Fruit fly (Drosophila melanogaster) whole organism, embryonic: ENCODE measurements around the gene Fbw5.

Experiments
- Asciz ChIP-seq: fragments of 200-800 bp; sonication (Bioruptor generic); optimal IDR thresholded peaks from 2 replicates; lab custom pipeline; 2017; ENCODE audit warnings: missing biosample characterization, mild to moderate bottlenecking, missing genetic modification characterization, missing genetic modification reagents
- Atf-2 ChIP-seq: fragments of 200-800 bp; sonication (Bioruptor generic); optimal IDR thresholded peaks from 2 replicates; lab custom pipeline; 2016; ENCODE audit warnings: missing biosample characterization, missing genetic modification characterization
- Atf6 ChIP-seq: fragments of 200-800 bp; sonication (Bioruptor generic); IDR thresholded peaks from 2 replicates; pipeline ENCODE4 v1.3.6; 2022; ENCODE audit warnings: missing biosample characterization, missing genetic modification characterization
- Bgb ChIP-seq: fragments of 200-800 bp; sonication (Bioruptor generic); IDR thresholded peaks from 2 replicates; pipeline ENCODE4 v1.3.6; 2022; ENCODE audit warnings: missing biosample characterization, missing genetic modification characterization; ENCODE audit not compliant: partially characterized antibody
- CG10147 ChIP-seq: fragments of 200-800 bp; sonication (Bioruptor generic); optimal IDR thresholded peaks from 2 replicates; lab custom pipeline; 2019; ENCODE audit warnings: missing biosample characterization, mild to moderate bottlenecking, missing genetic modification characterization, moderate library complexity
- CG10654 ChIP-seq: fragments of 200-800 bp; sonication (Bioruptor generic); optimal IDR thresholded peaks from 2 replicates; lab custom pipeline; 2016; ENCODE audit warnings: missing biosample characterization, missing genetic modification characterization
- CG12219 ChIP-seq: fragments of 200-800 bp; sonication (Bioruptor generic); optimal IDR thresholded peaks from 3 replicates; lab custom pipeline; 2018; ENCODE audit warnings: missing biosample characterization, mild to moderate bottlenecking, missing genetic modification characterization
- CG1233 ChIP-seq: fragments of 200-800 bp; sonication (Bioruptor generic); optimal IDR thresholded peaks from 4 replicates; lab custom pipeline; 2018; ENCODE audit warnings: missing biosample characterization, mild to moderate bottlenecking, missing genetic modification characterization
- CG12942 ChIP-seq: fragments of 200-800 bp; sonication (Bioruptor generic); optimal IDR thresholded peaks from 3 replicates; lab custom pipeline; 2016; ENCODE audit warnings: missing biosample characterization, missing genetic modification characterization
- CG15696 ChIP-seq: fragments of 200-800 bp; sonication (Bioruptor generic); optimal IDR thresholded peaks from 2 replicates; lab custom pipeline; 2019; ENCODE audit warnings: missing biosample characterization, mild to moderate bottlenecking, missing genetic modification characterization, moderate library complexity
- CG17361 ChIP-seq: fragments of 200-800 bp; sonication (Bioruptor generic); IDR thresholded peaks from 3 replicates; pipeline ENCODE4 v1.3.6; 2022; ENCODE audit warnings: missing biosample characterization, missing genetic modification characterization
- CG18476 ChIP-seq: fragments of 200-800 bp; sonication (Bioruptor generic); optimal IDR thresholded peaks from 2 replicates; lab custom pipeline; 2016; ENCODE audit warnings: missing biosample characterization, mild to moderate bottlenecking, missing genetic modification characterization
- CG18599 ChIP-seq: fragments of 200-800 bp; sonication (Bioruptor generic); optimal IDR thresholded peaks from 3 replicates; lab custom pipeline; 2017; ENCODE audit warnings: missing biosample characterization, missing genetic modification characterization, mild to moderate bottlenecking, moderate library complexity, missing genetic modification reagents
- CG18619 ChIP-seq: fragments of 200-800 bp; sonication (Bioruptor generic); optimal IDR thresholded peaks from 3 replicates; lab custom pipeline; 2017; ENCODE audit warnings: missing biosample characterization, mild to moderate bottlenecking, missing genetic modification characterization
- CG2678 ChIP-seq: fragments of 200-800 bp; sonication (Bioruptor generic); optimal IDR thresholded peaks from 3 replicates; lab custom pipeline; 2019; ENCODE audit warnings: missing biosample characterization, mild to moderate bottlenecking, missing genetic modification characterization, moderate library complexity
- CG32767 ChIP-seq: fragments of 200-800 bp; sonication (Bioruptor generic); IDR thresholded peaks from 2 replicates; pipeline ENCODE4 v1.3.6; 2022; ENCODE audit warnings: missing biosample characterization, missing genetic modification characterization
- CG33213 ChIP-seq: fragments of 200-800 bp; sonication (Bioruptor generic); optimal IDR thresholded peaks from 3 replicates; lab custom pipeline; 2016; ENCODE audit warnings: missing biosample characterization, missing genetic modification characterization
- CG33557 ChIP-seq: fragments of 200-800 bp; sonication (Bioruptor generic); optimal IDR thresholded peaks from 2 replicates; lab custom pipeline; 2019; ENCODE audit warnings: missing biosample characterization, mild to moderate bottlenecking, missing genetic modification characterization, moderate library complexity
- CG3847 ChIP-seq: fragments of 200-800 bp; sonication (Bioruptor generic); IDR thresholded peaks from 2 replicates; pipeline ENCODE4 v1.3.6; 2022; ENCODE audit warnings: missing biosample characterization, missing genetic modification characterization
- CG3995 ChIP-seq: fragments of 200-800 bp; sonication (Bioruptor generic); optimal IDR thresholded peaks from 3 replicates; lab custom pipeline; 2016; ENCODE audit warnings: missing biosample characterization, missing genetic modification characterization
- CG43689 ChIP-seq: fragments of 200-800 bp; sonication (Bioruptor generic); IDR thresholded peaks from 2 replicates; pipeline ENCODE4 v1.3.6; 2022; ENCODE audit warnings: missing biosample characterization, missing genetic modification characterization
- CG8478 ChIP-seq: fragments of >200 bp; optimal IDR thresholded peaks from 2 replicates; lab custom pipeline; 2018
- CG9437 ChIP-seq: fragments of 200-800 bp; sonication (Bioruptor generic); optimal IDR thresholded peaks from 2 replicates; lab custom pipeline; 2018; ENCODE audit warnings: missing biosample characterization, mild to moderate bottlenecking, missing genetic modification characterization
- Camta ChIP-seq: fragments of 200-800 bp; sonication (Bioruptor generic); optimal IDR thresholded peaks from 2 replicates; lab custom pipeline; 2016; ENCODE audit warnings: missing biosample characterization, missing genetic modification characterization
- D ChIP-seq, 2 experiments: fragments of 200-800 bp in 1 of 2; fragments of >200 bp in 1 of 2; sonication (Bioruptor generic) in 1 of 2; optimal IDR thresholded peaks; 2 replicates in 1 of 2; 3 replicates in 1 of 2; lab custom pipeline; 2017; ENCODE audit warnings: mild to moderate bottlenecking in 1 of 2, missing biosample characterization in 1 of 2, missing genetic modification characterization in 1 of 2, missing genetic modification reagents in 1 of 2
- Doc2 ChIP-seq: fragments of 200-800 bp; sonication (Bioruptor generic); IDR thresholded peaks from 2 replicates; pipeline ENCODE4 v1.3.6; 2022; ENCODE audit warnings: missing biosample characterization, missing genetic modification characterization
- Dref ChIP-seq: fragments of 200-800 bp; sonication (Bioruptor generic); IDR thresholded peaks from 2 replicates; pipeline ENCODE4 v1.3.6; 2022; ENCODE audit warnings: missing biosample characterization, missing genetic modification characterization
- E2f2 ChIP-seq: fragments of 200-800 bp; sonication (Bioruptor generic); IDR thresholded peaks from 2 replicates; pipeline ENCODE4 v1.3.6; 2022; ENCODE audit warnings: missing biosample characterization, missing genetic modification characterization
- HHEX ChIP-seq: fragments of 200-800 bp; sonication (Bioruptor generic); optimal IDR thresholded peaks from 3 replicates; lab custom pipeline; 2017; ENCODE audit warnings: missing biosample characterization, mild to moderate bottlenecking, missing genetic modification characterization, missing genetic modification reagents
- MTF-1 ChIP-seq: fragments of 200-800 bp; sonication (Bioruptor generic); optimal IDR thresholded peaks from 2 replicates; lab custom pipeline; 2018; ENCODE audit warnings: missing biosample characterization, mild to moderate bottlenecking, missing genetic modification characterization, borderline replicate concordance
- Neu2 ChIP-seq: fragments of 200-800 bp; sonication (Bioruptor generic); optimal IDR thresholded peaks from 3 replicates; lab custom pipeline; 2016; ENCODE audit warnings: missing biosample characterization, missing genetic modification characterization, borderline replicate concordance
- Scr ChIP-seq: fragments of 200-800 bp; sonication (Bioruptor generic); IDR thresholded peaks from 2 replicates; pipeline ENCODE4 v1.3.6; 2022; ENCODE audit warnings: missing biosample characterization, missing genetic modification characterization; ENCODE audit not compliant: partially characterized antibody
- Xbp1 ChIP-seq: fragments of 200-800 bp; sonication (Bioruptor generic); optimal IDR thresholded peaks from 3 replicates; lab custom pipeline; 2016; ENCODE audit warnings: missing biosample characterization, mild to moderate bottlenecking, missing genetic modification characterization
- bab2 ChIP-seq: fragments of 200-800 bp; sonication (Bioruptor generic); optimal IDR thresholded peaks from 2 replicates; lab custom pipeline; 2016; ENCODE audit warnings: missing biosample characterization, missing genetic modification characterization
- danr ChIP-seq: fragments of 200-800 bp; sonication (Bioruptor generic); IDR thresholded peaks from 2 replicates; pipeline ENCODE4 v1.3.6; 2022; ENCODE audit warnings: missing biosample characterization, missing genetic modification characterization
- fd96Cb ChIP-seq: fragments of 200-800 bp; sonication (Bioruptor generic); optimal IDR thresholded peaks from 2 replicates; lab custom pipeline; 2018; ENCODE audit warnings: missing biosample characterization, mild to moderate bottlenecking, missing genetic modification characterization, moderate library complexity
- hkb ChIP-seq, 2 experiments: fragments of 200-800 bp in 1 of 2; fragments of >200 bp in 1 of 2; sonication (Bioruptor generic) in 1 of 2; IDR thresholded peaks in 1 of 2; optimal IDR thresholded peaks in 1 of 2; 2 replicates each; pipeline versions ENCODE4 v1.3.6 to Lab custom; 2017 to 2022; ENCODE audit warnings: missing biosample characterization in 1 of 2, missing genetic modification characterization in 1 of 2
- insv ChIP-seq, 2 experiments: fragments of 200-800 bp; sonication (Bioruptor generic); optimal IDR thresholded peaks; 3 replicates each; lab custom pipeline; 2016 to 2018; ENCODE audit warnings: missing biosample characterization in 2 of 2, missing genetic modification characterization in 2 of 2
- kah ChIP-seq: fragments of 200-800 bp; sonication (Bioruptor generic); optimal IDR thresholded peaks from 2 replicates; lab custom pipeline; 2018; ENCODE audit warnings: missing biosample characterization, mild to moderate bottlenecking, missing genetic modification characterization
- knrl ChIP-seq: fragments of 200-800 bp; sonication (Bioruptor generic); IDR thresholded peaks from 3 replicates; pipeline ENCODE4 v1.3.6; 2022; ENCODE audit warnings: missing biosample characterization, missing genetic modification characterization; ENCODE audit not compliant: partially characterized antibody
- lilli ChIP-seq: fragments of 200-800 bp; sonication (Bioruptor generic); optimal IDR thresholded peaks from 3 replicates; lab custom pipeline; 2016; ENCODE audit warnings: missing biosample characterization, missing genetic modification characterization
- mam ChIP-seq: fragments of 200-800 bp; sonication (Bioruptor generic); optimal IDR thresholded peaks from 3 replicates; lab custom pipeline; 2016; ENCODE audit warnings: missing biosample characterization, missing genetic modification characterization
- pzg ChIP-seq: fragments of 200-800 bp; sonication (Bioruptor generic); optimal IDR thresholded peaks from 3 replicates; lab custom pipeline; 2018; ENCODE audit warnings: missing biosample characterization, mild to moderate bottlenecking, missing genetic modification characterization, moderate library complexity
- ro ChIP-seq: fragments of 200-800 bp; sonication (Bioruptor generic); IDR thresholded peaks from 2 replicates; pipeline ENCODE4 v1.3.6; 2022; ENCODE audit warnings: missing biosample characterization, missing genetic modification characterization
- salm ChIP-seq: fragments of 200-800 bp; sonication (Bioruptor generic); optimal IDR thresholded peaks from 2 replicates; lab custom pipeline; 2018; ENCODE audit warnings: missing biosample characterization, mild to moderate bottlenecking, missing genetic modification characterization
- sens ChIP-seq: fragments of 200-800 bp; sonication (Bioruptor generic); peaks from one replicate; lab custom pipeline; 2016; ENCODE audit warnings: missing biosample characterization, missing genetic modification characterization
- trem ChIP-seq: fragments of 200-800 bp; optimal IDR thresholded peaks from 3 replicates; lab custom pipeline; 2019; ENCODE audit warnings: missing biosample characterization, mild to moderate bottlenecking, missing genetic modification characterization, moderate library complexity
- tx ChIP-seq: fragments of 200-800 bp; sonication (Bioruptor generic); optimal IDR thresholded peaks from 2 replicates; lab custom pipeline; 2016; ENCODE audit warnings: missing biosample characterization, missing genetic modification characterization
- zen ChIP-seq: fragments of 200-800 bp; sonication (Bioruptor generic); optimal IDR thresholded peaks from 3 replicates; lab custom pipeline; 2018; ENCODE audit warnings: missing biosample characterization, mild to moderate bottlenecking, missing genetic modification characterization, moderate library complexity

The Fbw5 gene

dm6 chr2L:6068544-6069251, 2.9 kb upstream of the Fbw5 start, which contains the start of the genes CG9150 and Pfdn1 (continued):
- no peak for TF ChIP-seq HHEX (GFP tag; lab: Kevin White, UChicago)
- TF ChIP-seq CG12942 (GFP tag; lab: Kevin White, UChicago) = no peak
- TF ChIP-seq Dref (GFP tag; lab: Robert Waterston, UW) = peak; percentile 95
- no peak for TF ChIP-seq lilli
- peak; percentile 69 for TF ChIP-seq pzg (GFP tag; lab: Kevin White, UChicago)
- peak; percentile 81 for TF ChIP-seq knrl (GFP tag; lab: Robert Waterston, UW)
- TF ChIP-seq CG33213 (GFP tag; lab: Kevin White, UChicago) = no peak
- no peak for TF ChIP-seq CG8478
- TF ChIP-seq CG18476 (GFP tag; lab: Kevin White, UChicago) = no peak
- no peak for TF ChIP-seq danr (GFP tag; lab: Robert Waterston, UW)
- no peak for TF ChIP-seq Atf6
- TF ChIP-seq mam (GFP tag; lab: Kevin White, UChicago) = no peak
- TF ChIP-seq CG18599 (GFP tag; lab: Kevin White, UChicago) = no peak
- no peak for TF ChIP-seq fd96Cb (tag; lab: Kevin White, UChicago)
- TF ChIP-seq CG3995 = peak; percentile 90
- TF ChIP-seq CG12219 (GFP tag; lab: Kevin White, UChicago) = no peak
- no peak for TF ChIP-seq CG2678 (tag; lab: Kevin White, UChicago)
- no peak for TF ChIP-seq zen (tag; lab: Kevin White, UChicago)
- TF ChIP-seq D (optimal IDR thresholded peaks at IDR 0.05; lab: Kevin White, UChicago) = no peak
- no peak for TF ChIP-seq D (GFP tag; optimal IDR thresholded peaks at IDR 0.05; lab: Kevin White, UChicago)
- TF ChIP-seq Xbp1 = no peak
- peak; percentile 26 for TF ChIP-seq trem
- TF ChIP-seq CG10654 (GFP tag; lab: Kevin White, UChicago) = no peak
- TF ChIP-seq CG32767 (GFP tag; lab: Robert Waterston, UW) = no peak
- TF ChIP-seq sens (GFP tag; lab: Kevin White, UChicago) = peak; percentile 71
- TF ChIP-seq Asciz (GFP tag; lab: Kevin White, UChicago) = no peak
- TF ChIP-seq CG18619 (GFP tag; lab: Kevin White, UChicago) = no peak
- peak; percentile 90 for TF ChIP-seq Scr (GFP tag; lab: Robert Waterston, UW)
- TF ChIP-seq CG15696 (tag; lab: Kevin White, UChicago) = no peak
- TF ChIP-seq hkb (optimal IDR thresholded peaks at IDR 0.05; lab: Kevin White, UChicago) = no peak
- TF ChIP-seq hkb (GFP tag; IDR thresholded peaks at IDR 0.05; lab: Robert Waterston, UW) = no peak
- TF ChIP-seq Doc2 (GFP tag; lab: Robert Waterston, UW) = no peak
- no peak for TF ChIP-seq CG3847
- TF ChIP-seq Neu2 (GFP tag; lab: Kevin White, UChicago) = no peak
- no peak for TF ChIP-seq CG33557 (GFP tag; lab: Kevin White, UChicago)
- TF ChIP-seq ro (GFP tag; lab: Robert Waterston, UW) = no peak
- no peak for TF ChIP-seq CG43689
- no peak for TF ChIP-seq CG9437
- TF ChIP-seq salm (tag; lab: Kevin White, UChicago) = no peak
- peak; percentile 95 for TF ChIP-seq E2f2 (GFP tag; lab: Robert Waterston, UW)
- no peak for TF ChIP-seq CG1233 (GFP tag; lab: Kevin White, UChicago)
- no peak for TF ChIP-seq bab2
- no peak for TF ChIP-seq MTF-1 (GFP tag; lab: Kevin White, UChicago)
- TF ChIP-seq tx (GFP tag; lab: Kevin White, UChicago) = peak; percentile 34
- peak; percentile 94 for TF ChIP-seq Bgb (GFP tag; lab: Robert Waterston, UW)
- no peak for TF ChIP-seq Atf-2
- TF ChIP-seq insv (GFP tag; optimal IDR thresholded peaks at IDR 0.05; lab: Kevin White, UChicago) = no peak
- no peak for TF ChIP-seq CG10147 (GFP tag; lab: Kevin White, UChicago)
- no peak for TF ChIP-seq kah (GFP tag; lab: Kevin White, UChicago)
- TF ChIP-seq Camta (GFP tag; lab: Kevin White, UChicago) = no peak
- TF ChIP-seq CG17361 = no peak
